Fruit fly (Drosophila melanogaster) whole organism, embryonic: Measurements from ENCODE around the gene CG31560.

Experiments
- Fer1 ChIP-seq: fragments of 200-800 bp; sonication (Bioruptor generic); optimal IDR thresholded peaks from 2 replicates; lab custom pipeline; 2017; ENCODE audit warnings: missing biosample characterization, mild to moderate bottlenecking, missing genetic modification characterization
- gcm2 ChIP-seq: fragments of 200-800 bp; sonication (Bioruptor generic); optimal IDR thresholded peaks from 2 replicates; lab custom pipeline; 2016; ENCODE audit warnings: missing biosample characterization, missing genetic modification characterization

The CG31560 gene

dm6 chr3R:6354408-6354807 lies 44.6 kb downstream of the CG31560 start (continued):
- TF ChIP-seq Fer1 (no peak), gcm2 (GFP tag; lab: Kevin White, UChicago) (no peak)
